Worm (Caenorhabditis elegans): ENCODE data around the gene ZC250.4.

The ZC250.4 gene

DNA sequence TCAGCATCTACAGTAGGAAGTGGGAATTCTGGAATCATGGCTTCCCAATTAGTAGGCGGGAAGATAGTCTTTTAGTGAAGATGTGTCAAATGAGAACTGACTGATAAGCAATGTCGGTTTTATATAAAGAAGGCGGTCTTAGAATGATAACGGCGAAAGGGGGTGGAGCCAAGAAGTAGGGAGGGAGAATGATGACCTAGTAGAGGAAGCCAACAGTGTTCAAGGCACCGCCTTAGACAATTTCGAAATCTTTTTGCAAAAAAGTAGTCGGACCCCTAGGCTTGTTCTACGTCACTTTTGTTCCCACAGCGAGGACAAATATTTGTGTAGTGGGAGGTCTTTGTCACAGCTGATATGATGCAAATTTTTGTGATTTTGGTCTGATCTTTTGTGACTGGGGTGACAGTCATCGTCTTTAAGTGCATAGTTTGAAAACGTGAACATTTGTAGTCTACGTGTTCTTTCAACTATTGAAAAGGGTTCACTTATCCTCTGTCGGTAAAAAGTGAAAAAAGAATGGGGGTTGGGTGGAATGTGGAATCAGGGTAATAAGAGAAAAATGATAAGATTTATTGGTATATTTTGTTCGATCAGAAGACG is at the start of gene ZC250.4:
TSS of gene ZC250.4 (minus strand) at position 78 of the 600 bp plus-strand sequence.
- TF ChIP-seq scrt-1 (GFP tag; IDR thresholded peaks at IDR 0.05) (no peak), tra-4 (tag; optimal IDR thresholded peaks at IDR 0.05) (no peak), hnd-1 (tag; optimal IDR thresholded peaks at IDR 0.05) (no peak), F13C5.2 (tag; optimal IDR thresholded peaks at IDR 0.05) (no peak), B0310.2 (tag; optimal IDR thresholded peaks at IDR 0.05) (no peak), tbx-37 (GFP tag; conservative IDR thresholded peaks at IDR 0.05) (no peak), tbx-11 (GFP tag; IDR thresholded peaks at IDR 0.05) (no peak), ets-7 (tag; optimal IDR thresholded peaks at IDR 0.05) (no peak), ceh-36 (tag; optimal IDR thresholded peaks at IDR 0.05) (no peak), hmg-4 (GFP tag; optimal IDR thresholded peaks at IDR 0.05) (no peak), hmbx-1 (tag; optimal IDR thresholded peaks at IDR 0.05) (no peak), ceh-13 (GFP tag; optimal IDR thresholded peaks at IDR 0.05) (no peak)

DNA sequence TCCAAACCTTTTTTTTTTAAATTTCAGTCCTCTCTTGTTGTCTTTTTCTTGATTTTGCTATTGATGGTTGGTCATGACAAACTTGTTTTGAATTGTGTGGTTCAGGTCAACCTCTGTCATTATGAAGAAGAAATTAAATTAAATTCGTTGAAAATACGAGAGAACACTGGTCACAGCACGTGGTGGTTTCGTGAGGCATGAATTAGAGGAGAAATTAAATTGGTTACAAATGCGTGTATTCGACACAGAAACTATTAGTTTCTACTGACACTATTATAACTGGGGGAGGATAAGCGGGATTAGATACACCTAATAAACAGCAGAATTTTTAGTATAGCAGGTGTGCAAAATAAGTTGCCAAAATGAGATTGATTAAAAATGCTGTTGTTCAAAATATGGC is 39.1 kb upstream of the ZC250.4 start:
- TF ChIP-seq tbx-11 (GFP tag; IDR thresholded peaks at IDR 0.05): no peak
- TF ChIP-seq tbx-37 (GFP tag; conservative IDR thresholded peaks at IDR 0.05): no peak
- no peak for TF ChIP-seq ceh-13 (GFP tag; optimal IDR thresholded peaks at IDR 0.05)
- no peak for TF ChIP-seq B0310.2 (tag; optimal IDR thresholded peaks at IDR 0.05)
- TF ChIP-seq ets-7 (tag; optimal IDR thresholded peaks at IDR 0.05): no peak
- TF ChIP-seq flt-1 (GFP tag; IDR thresholded peaks at IDR 0.05): no peak
- no peak for TF ChIP-seq sea-1 (GFP tag; conservative IDR thresholded peaks at IDR 0.05)
- no peak for TF ChIP-seq pes-1 (GFP tag; IDR thresholded peaks at IDR 0.05)
- no peak for TF ChIP-seq scrt-1 (GFP tag; IDR thresholded peaks at IDR 0.05)
- no peak for TF ChIP-seq hmbx-1 (tag; optimal IDR thresholded peaks at IDR 0.05)
- TF ChIP-seq hnd-1 (tag; optimal IDR thresholded peaks at IDR 0.05): no peak
- no peak for TF ChIP-seq tra-4 (tag; optimal IDR thresholded peaks at IDR 0.05)
- TF ChIP-seq ceh-36 (tag; optimal IDR thresholded peaks at IDR 0.05): no peak
- no peak for TF ChIP-seq aly-1 (tag; optimal IDR thresholded peaks at IDR 0.05)
- no peak for TF ChIP-seq ama-1 (optimal IDR thresholded peaks at IDR 0.05)
- TF ChIP-seq hmg-4 (GFP tag; optimal IDR thresholded peaks at IDR 0.05): no peak
- TF ChIP-seq F13C5.2 (tag; optimal IDR thresholded peaks at IDR 0.05): no peak

DNA sequence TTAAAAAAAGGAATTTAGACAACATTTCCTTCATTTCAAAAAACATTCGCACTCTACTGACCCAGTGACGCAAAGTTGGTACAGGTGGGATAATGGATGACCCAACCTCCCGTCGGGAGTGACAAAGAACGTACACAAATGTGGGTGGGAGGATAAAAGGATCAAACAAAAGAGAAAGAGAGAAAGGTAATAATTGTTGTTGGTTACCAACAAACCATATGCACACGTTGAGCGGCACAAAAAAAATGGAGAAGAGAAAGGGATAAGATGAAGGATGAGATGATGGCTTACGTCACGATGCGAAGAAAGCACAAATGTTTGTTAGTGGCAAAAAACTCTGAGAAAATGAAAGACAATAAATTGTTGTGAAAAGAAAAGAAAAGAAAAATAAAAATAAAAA is 38.7 kb upstream of the ZC250.4 start:
- TF ChIP-seq ceh-36 (tag; optimal IDR thresholded peaks at IDR 0.05) (no peak), ama-1 (optimal IDR thresholded peaks at IDR 0.05) (no peak), ets-7 (tag; optimal IDR thresholded peaks at IDR 0.05) (no peak), hmbx-1 (tag; optimal IDR thresholded peaks at IDR 0.05) (no peak), scrt-1 (GFP tag; IDR thresholded peaks at IDR 0.05) (no peak), tbx-37 (GFP tag; conservative IDR thresholded peaks at IDR 0.05) (no peak), F13C5.2 (tag; optimal IDR thresholded peaks at IDR 0.05) (no peak), tbx-11 (GFP tag; IDR thresholded peaks at IDR 0.05) (no peak)

ce11 chrV:5850671-5851070 is 37.7 kb upstream of the ZC250.4 start:
- TF ChIP-seq aly-1 (tag; optimal IDR thresholded peaks at IDR 0.05) (no peak), tbx-37 (GFP tag; conservative IDR thresholded peaks at IDR 0.05) (no peak), B0310.2 (tag; optimal IDR thresholded peaks at IDR 0.05) (no peak), ets-7 (tag; optimal IDR thresholded peaks at IDR 0.05) (no peak), scrt-1 (GFP tag; IDR thresholded peaks at IDR 0.05) (no peak), F13C5.2 (tag; optimal IDR thresholded peaks at IDR 0.05) (no peak), tbx-11 (GFP tag; IDR thresholded peaks at IDR 0.05) (no peak), flt-1 (GFP tag; IDR thresholded peaks at IDR 0.05) (no peak), hmbx-1 (tag; optimal IDR thresholded peaks at IDR 0.05) (no peak)

DNA sequence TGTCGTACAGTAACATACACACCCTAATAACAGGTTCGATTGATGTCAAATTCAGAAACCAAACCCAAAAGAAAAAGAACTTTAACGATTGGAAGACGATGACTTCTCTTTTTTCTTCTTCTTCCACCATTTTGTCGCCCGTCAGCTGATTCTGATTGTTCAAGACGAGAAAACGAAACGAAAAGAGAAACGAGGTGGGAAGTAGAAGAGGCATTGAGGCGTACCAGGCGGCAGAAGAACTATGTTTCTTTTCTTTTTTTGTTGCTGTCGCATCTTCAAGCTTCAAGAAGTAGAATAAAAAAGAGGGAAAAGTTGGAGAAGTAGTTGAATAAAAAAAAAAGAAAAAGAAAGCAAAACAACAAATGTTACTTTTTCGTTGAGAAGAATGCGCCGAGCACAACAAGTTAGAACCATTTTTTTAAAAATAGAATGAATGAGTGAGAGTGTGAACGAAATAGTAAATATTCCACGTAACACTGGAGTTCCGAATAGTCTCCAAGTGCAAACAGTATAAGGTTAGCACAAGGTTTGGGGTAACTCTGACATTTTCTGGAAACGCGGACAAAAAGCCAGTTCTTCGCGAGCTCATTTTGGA is 35.2 kb upstream of the ZC250.4 start:
- TF ChIP-seq sea-1 (GFP tag; conservative IDR thresholded peaks at IDR 0.05): no peak
- TF ChIP-seq ets-7 (tag; optimal IDR thresholded peaks at IDR 0.05): no peak
- no peak for TF ChIP-seq hnd-1 (tag; optimal IDR thresholded peaks at IDR 0.05)
- no peak for TF ChIP-seq ceh-13 (GFP tag; optimal IDR thresholded peaks at IDR 0.05)
- TF ChIP-seq flt-1 (GFP tag; IDR thresholded peaks at IDR 0.05): no peak
- no peak for TF ChIP-seq B0310.2 (tag; optimal IDR thresholded peaks at IDR 0.05)
- TF ChIP-seq hmbx-1 (tag; optimal IDR thresholded peaks at IDR 0.05): no peak
- no peak for TF ChIP-seq hmg-4 (GFP tag; optimal IDR thresholded peaks at IDR 0.05)
- TF ChIP-seq aly-1 (tag; optimal IDR thresholded peaks at IDR 0.05): no peak
- no peak for TF ChIP-seq ama-1 (optimal IDR thresholded peaks at IDR 0.05)
- no peak for TF ChIP-seq ceh-36 (tag; optimal IDR thresholded peaks at IDR 0.05)
- TF ChIP-seq tbx-11 (GFP tag; IDR thresholded peaks at IDR 0.05): no peak
- no peak for TF ChIP-seq F13C5.2 (tag; optimal IDR thresholded peaks at IDR 0.05)

DNA sequence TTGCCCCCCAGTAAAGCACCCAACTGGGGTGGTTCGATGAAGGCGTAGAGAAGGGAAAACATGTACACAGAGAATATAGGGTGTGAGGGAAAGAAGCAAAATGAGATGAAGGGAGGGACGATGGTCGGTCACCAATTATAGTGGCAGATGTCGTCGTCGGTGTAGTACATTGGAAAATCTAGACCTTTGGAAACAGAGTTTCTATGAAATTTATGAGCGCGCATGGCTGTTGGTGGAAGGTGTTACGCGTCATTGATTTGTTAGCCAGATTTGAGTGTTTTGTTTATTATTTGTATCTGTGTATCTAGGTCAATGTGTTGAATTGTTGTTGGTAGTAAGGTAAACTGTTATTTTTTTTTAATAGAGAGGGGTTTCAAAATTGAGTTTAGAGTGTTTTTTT is 33.8 kb upstream of the ZC250.4 start:
- no peak for TF ChIP-seq ets-7 (tag; optimal IDR thresholded peaks at IDR 0.05)
- TF ChIP-seq ceh-13 (GFP tag; optimal IDR thresholded peaks at IDR 0.05): no peak
- no peak for TF ChIP-seq hnd-1 (tag; optimal IDR thresholded peaks at IDR 0.05)
- TF ChIP-seq hmbx-1 (tag; optimal IDR thresholded peaks at IDR 0.05): no peak
- no peak for TF ChIP-seq ama-1 (optimal IDR thresholded peaks at IDR 0.05)
- no peak for TF ChIP-seq tbx-37 (GFP tag; conservative IDR thresholded peaks at IDR 0.05)
- TF ChIP-seq ceh-36 (tag; optimal IDR thresholded peaks at IDR 0.05): no peak
- no peak for TF ChIP-seq tbx-11 (GFP tag; IDR thresholded peaks at IDR 0.05)
- TF ChIP-seq tra-4 (tag; optimal IDR thresholded peaks at IDR 0.05): no peak
- TF ChIP-seq aly-1 (tag; optimal IDR thresholded peaks at IDR 0.05): peak; percentile 31
- no peak for TF ChIP-seq scrt-1 (GFP tag; IDR thresholded peaks at IDR 0.05)
- TF ChIP-seq hmg-4 (GFP tag; optimal IDR thresholded peaks at IDR 0.05): peak; percentile 41
- no peak for TF ChIP-seq flt-1 (GFP tag; IDR thresholded peaks at IDR 0.05)
- no peak for TF ChIP-seq pes-1 (GFP tag; IDR thresholded peaks at IDR 0.05)
- no peak for TF ChIP-seq sea-1 (GFP tag; conservative IDR thresholded peaks at IDR 0.05)

DNA sequence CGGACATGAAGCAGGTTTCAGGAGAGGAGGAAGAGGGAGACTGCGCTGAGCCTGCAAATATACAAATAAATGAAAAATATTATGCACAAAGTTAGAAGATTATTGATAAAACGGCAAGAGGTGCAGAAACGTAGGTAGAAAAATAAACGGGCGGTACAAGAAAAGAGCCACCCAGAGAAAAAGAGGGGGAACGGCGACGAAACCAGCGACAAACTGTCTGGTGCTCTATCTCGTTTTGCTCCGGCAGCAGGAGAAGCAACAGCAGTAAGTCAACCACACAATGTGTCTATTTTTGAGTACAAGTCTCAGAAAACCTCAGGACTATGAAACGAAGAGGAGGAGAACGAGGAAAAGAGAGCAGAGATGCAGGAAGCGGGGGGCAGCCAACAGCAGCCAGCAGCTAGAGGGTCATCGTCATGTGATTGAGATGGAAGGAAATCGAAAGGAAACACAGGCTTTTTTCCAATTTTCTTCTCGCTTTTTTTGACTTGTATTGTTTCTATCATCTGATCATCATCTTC is 32.8 kb upstream of the ZC250.4 start, which contains the start of gene F26F12.3:
TSS of gene F26F12.3 (minus strand) at position 51 of the 521 bp plus-strand sequence.
- TF ChIP-seq hmg-4 (GFP tag; optimal IDR thresholded peaks at IDR 0.05): peak; percentile 21
- TF ChIP-seq ceh-13 (GFP tag; optimal IDR thresholded peaks at IDR 0.05): no peak
